Fruit fly (Drosophila melanogaster) whole organism: ENCODE measurements around the gene NimC3.

Experiments
- CG8478 ChIP-seq: fragments of >200 bp; optimal IDR thresholded peaks from 2 replicates; lab custom pipeline; 2018; ENCODE audit warnings: inconsistent platforms
- Dll ChIP-seq: fragments of >200 bp; optimal IDR thresholded peaks from 2 replicates; lab custom pipeline; 2017
- EcR ChIP-seq, 2 experiments: fragments of >200 bp; optimal IDR thresholded peaks; 2 replicates each; lab custom pipeline; 2017; ENCODE audit warnings: missing biosample characterization in 2 of 2, missing genetic modification characterization in 2 of 2, missing genetic modification reagents in 2 of 2
- pan ChIP-seq: fragments of >200 bp; optimal IDR thresholded peaks from 2 replicates; lab custom pipeline; 2017
- psq ChIP-seq: fragments of >200 bp; optimal IDR thresholded peaks from 2 replicates; lab custom pipeline; 2017
- usp ChIP-seq: fragments of >200 bp; optimal IDR thresholded peaks from 2 replicates; lab custom pipeline; 2017; ENCODE audit warnings: missing biosample characterization, missing genetic modification characterization, mixed read lengths

Gene NimC3

DNA sequence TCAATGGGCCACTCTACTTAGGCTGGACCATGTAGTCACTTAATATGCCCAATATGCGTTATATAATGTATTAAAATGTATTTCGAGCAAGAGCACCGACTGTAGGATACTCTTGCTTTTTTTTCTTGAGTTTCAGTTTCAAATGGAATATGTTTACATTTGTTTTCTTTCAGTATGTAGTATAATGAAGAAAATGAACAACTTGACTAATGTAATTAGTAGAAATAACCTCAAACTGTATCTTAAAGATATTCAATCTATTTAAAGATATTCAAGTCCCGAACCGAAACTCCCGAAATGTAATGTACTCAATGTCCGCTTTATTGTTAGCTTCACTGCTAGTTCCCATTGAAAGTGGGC, 4.7 kb upstream of the NimC3 start:
- no peak for TF ChIP-seq EcR (GFP tag; optimal IDR thresholded peaks at IDR 0.05; lab: Kevin White, UChicago)

- TF ChIP-seq Dll = no peak
- TF ChIP-seq EcR (GFP tag; optimal IDR thresholded peaks at IDR 0.05; lab: Kevin White, UChicago) = no peak
- TF ChIP-seq CG8478 = no peak
- TF ChIP-seq usp (GFP tag; lab: Kevin White, UChicago) = no peak
- TF ChIP-seq psq = no peak
- TF ChIP-seq pan (lab: Kevin White, UChicago) = no peak
Measured at dm6 chr2L:14024051-14024745, 4.2 kb upstream of the NimC3 start.

dm6 chr2L:14023136-14024050, 3.4 kb upstream of the NimC3 start:
- TF ChIP-seq usp (GFP tag; lab: Kevin White, UChicago) = no peak
- TF ChIP-seq Dll = no peak
- TF ChIP-seq EcR (GFP tag; optimal IDR thresholded peaks at IDR 0.05; lab: Kevin White, UChicago) = no peak
- TF ChIP-seq psq = no peak
- no peak for TF ChIP-seq CG8478
- no peak for TF ChIP-seq pan (lab: Kevin White, UChicago)

- TF ChIP-seq Dll = no peak
- TF ChIP-seq usp (GFP tag; lab: Kevin White, UChicago) = no peak
- TF ChIP-seq pan (lab: Kevin White, UChicago) = no peak
- no peak for TF ChIP-seq EcR (GFP tag; optimal IDR thresholded peaks at IDR 0.05; lab: Kevin White, UChicago)
- no peak for TF ChIP-seq psq
- TF ChIP-seq CG8478 = no peak
Measured at dm6 chr2L:14022130-14022735, 2.2 kb upstream of the NimC3 start.

DNA sequence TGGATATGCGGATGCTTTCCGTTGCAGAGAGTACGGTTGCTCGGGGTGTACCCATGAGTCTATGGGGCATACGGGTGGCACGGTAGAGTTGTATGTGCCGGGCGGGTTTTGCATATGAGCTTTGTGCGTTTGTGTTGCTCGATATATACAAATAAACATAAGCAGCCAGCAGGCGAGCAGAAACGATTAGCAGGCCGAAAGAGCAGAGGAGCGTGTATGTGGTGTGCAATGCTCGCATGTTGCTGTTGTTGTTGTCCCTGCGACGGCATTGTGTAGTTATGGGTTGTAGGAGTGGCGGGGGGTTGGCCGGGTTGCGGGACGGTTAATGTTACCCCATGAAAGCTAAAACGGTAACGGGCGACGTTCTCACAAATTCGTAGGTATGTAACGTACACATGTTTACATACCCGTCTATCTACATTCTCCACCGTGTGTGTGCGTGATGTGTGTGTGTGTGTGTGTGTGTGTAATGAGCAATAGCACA, 1.7 kb upstream of the NimC3 start:
- TF ChIP-seq psq = no peak
- no peak for TF ChIP-seq usp (GFP tag; lab: Kevin White, UChicago)
- TF ChIP-seq CG8478 = no peak
- TF ChIP-seq EcR (GFP tag; optimal IDR thresholded peaks at IDR 0.05; lab: Kevin White, UChicago) = no peak
- no peak for TF ChIP-seq Dll
- TF ChIP-seq pan (lab: Kevin White, UChicago) = no peak

dm6 chr2L:14020875-14021643, 1.1 kb upstream of the NimC3 start:
- TF ChIP-seq usp (GFP tag; lab: Kevin White, UChicago) (no peak), EcR (GFP tag; optimal IDR thresholded peaks at IDR 0.05; lab: Kevin White, UChicago) (no peak), pan (lab: Kevin White, UChicago) (peak; percentile 72)

DNA sequence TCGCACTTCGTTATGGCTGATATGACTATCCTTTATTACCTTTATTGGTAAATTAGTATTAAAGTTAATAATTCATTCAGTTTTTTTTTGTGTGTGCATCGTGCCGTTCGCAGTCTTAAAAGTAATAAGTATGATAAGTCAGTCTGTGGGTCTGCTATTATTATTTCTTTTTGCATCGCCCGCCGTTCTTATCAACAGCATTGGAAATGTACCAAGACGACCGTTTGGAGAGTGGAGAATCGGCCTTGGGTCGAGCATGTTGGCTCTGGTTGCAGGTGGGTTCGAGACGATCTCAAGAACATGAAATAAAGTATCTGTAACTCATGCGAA, 502 bp upstream of the NimC3 start:
- TF ChIP-seq CG8478 = peak; percentile 24
- no peak for TF ChIP-seq pan (lab: Kevin White, UChicago)

- TF ChIP-seq Dll (no peak), EcR (GFP tag; optimal IDR thresholded peaks at IDR 0.05; lab: Kevin White, UChicago) (no peak), psq (no peak), CG8478 (no peak)
Measured at dm6 chr2L:14019654-14020053, 354 bp downstream of the NimC3 start.

dm6 chr2L:14015109-14015508, 4.9 kb downstream of the NimC3 start:
- no peak for TF ChIP-seq pan (lab: Kevin White, UChicago)
- no peak for TF ChIP-seq psq
- TF ChIP-seq usp (GFP tag; lab: Kevin White, UChicago) = no peak
- no peak for TF ChIP-seq EcR (GFP tag; optimal IDR thresholded peaks at IDR 0.05; lab: Kevin White, UChicago)
- TF ChIP-seq CG8478 = no peak
- TF ChIP-seq Dll = no peak

dm6 chr2L:14013478-14013877, 6.5 kb downstream of the NimC3 start:
- TF ChIP-seq Dll = no peak

- no peak for TF ChIP-seq usp (GFP tag; lab: Kevin White, UChicago)
Measured at dm6 chr2L:14012304-14013054, 7.5 kb downstream of the NimC3 start, which contains the start of gene bgm. bgm (plus strand) TSS chr2L:14013004.
